Worm (Caenorhabditis elegans) whole organism, young adult: ENCODE results near the gene chdh-1.
A peak's percentile ranks its signal among the peaks of the same experiment; 100 is the strongest.

ENCODE experiments used
- B0261.1 ChIP-seq: sonication (generic microtip); optimal IDR thresholded peaks from 2 replicates; lab custom pipeline; 2016; ENCODE audit warnings: mild to moderate bottlenecking, missing genetic modification characterization, moderate library complexity, missing compliant biosample characterization
- B0336.3 ChIP-seq: fragments of 200-800 bp; sonication (Bioruptor generic); IDR thresholded peaks from 2 replicates; pipeline ENCODE4 v1.3.6; 2022; ENCODE audit warnings: missing genetic modification characterization, missing compliant biosample characterization
- C06A6.2 ChIP-seq: fragments of 200-800 bp; sonication (Bioruptor generic); conservative IDR thresholded peaks from 2 replicates; pipeline ENCODE4 v1.3.6; 2022; ENCODE audit warnings: missing genetic modification characterization, missing compliant biosample characterization
- D2030.7 ChIP-seq: fragments of 200-800 bp; sonication (Bioruptor generic); IDR thresholded peaks from 2 replicates; pipeline ENCODE4 v1.3.6; 2022; ENCODE audit warnings: missing genetic modification reagents, missing genetic modification characterization, missing compliant biosample characterization
- F10E7.11 ChIP-seq: sonication (generic microtip); optimal IDR thresholded peaks from 2 replicates; lab custom pipeline; 2017; ENCODE audit warnings: mild to moderate bottlenecking, missing genetic modification characterization, moderate library complexity, missing compliant biosample characterization
- F39B2.1 ChIP-seq: fragments of 200-800 bp; sonication (Bioruptor generic); IDR thresholded peaks from 2 replicates; pipeline ENCODE4 v1.3.6; 2022; ENCODE audit warnings: missing genetic modification reagents, missing genetic modification characterization, missing compliant biosample characterization
- F49E8.2 ChIP-seq: sonication (generic microtip); optimal IDR thresholded peaks from 3 replicates; lab custom pipeline; 2017; ENCODE audit warnings: missing genetic modification characterization, mild to moderate bottlenecking, missing compliant biosample characterization, antibody characterized with exemption, moderate library complexity; ENCODE audit not compliant: insufficient read depth
- F55B11.4 ChIP-seq: sonication (generic microtip); optimal IDR thresholded peaks from 2 replicates; lab custom pipeline; 2016; ENCODE audit warnings: missing compliant biosample characterization, missing genetic modification characterization, borderline replicate concordance; ENCODE audit not compliant: insufficient read depth
- Y53F4B.3 ChIP-seq: fragments of 200-800 bp; sonication (Bioruptor generic); IDR thresholded peaks from 2 replicates; pipeline ENCODE4 v1.3.6; 2022; ENCODE audit warnings: missing genetic modification reagents, missing genetic modification characterization, missing compliant biosample characterization
- Y79H2A.3 ChIP-seq: fragments of 200-800 bp; sonication (Bioruptor generic); conservative IDR thresholded peaks from 2 replicates; pipeline ENCODE4 v1.3.6; 2022; ENCODE audit warnings: missing genetic modification reagents, missing genetic modification characterization, missing compliant biosample characterization
- ZK185.1 ChIP-seq: sonication (generic microtip); optimal IDR thresholded peaks from 2 replicates; lab custom pipeline; 2016; ENCODE audit warnings: mild to moderate bottlenecking, missing genetic modification characterization, missing compliant biosample characterization; ENCODE audit not compliant: poor library complexity, severe bottlenecking
- ama-1 ChIP-seq, 3 experiments: fragments of 150-350 bp in 1 of 3; sonication (generic microtip) in 2 of 3; optimal IDR thresholded peaks; 2 replicates each; lab custom pipeline; 2014 to 2018; ENCODE audit warnings: missing biosample characterization in 2 of 3, missing genetic modification characterization in 2 of 3, missing genetic modification reagents in 2 of 3
- aptf-3 ChIP-seq: fragments of 200-800 bp; sonication (Bioruptor generic); IDR thresholded peaks from 2 replicates; pipeline ENCODE4 v1.3.6; 2022; ENCODE audit warnings: missing genetic modification characterization, missing compliant biosample characterization
- athp-1 ChIP-seq: sonication (generic microtip); optimal IDR thresholded peaks from 2 replicates; lab custom pipeline; 2017; ENCODE audit warnings: mild to moderate bottlenecking, missing genetic modification characterization, missing compliant biosample characterization
- attf-3 ChIP-seq: fragments of 200-800 bp; sonication (Bioruptor generic); conservative IDR thresholded peaks from 2 replicates; pipeline ENCODE4 v1.3.6; 2022; ENCODE audit warnings: missing genetic modification reagents, missing genetic modification characterization, missing compliant biosample characterization
- attf-6 ChIP-seq: fragments of 200-800 bp; sonication (Bioruptor generic); IDR thresholded peaks from 2 replicates; pipeline ENCODE4 v1.3.6; 2022; ENCODE audit warnings: missing genetic modification reagents, missing genetic modification characterization, missing compliant biosample characterization
- bed-1 ChIP-seq: fragments of 200-800 bp; sonication (Bioruptor generic); IDR thresholded peaks from 2 replicates; pipeline ENCODE4 v1.3.6; 2022; ENCODE audit warnings: missing genetic modification reagents, missing genetic modification characterization, missing compliant biosample characterization
- cebp-1 ChIP-seq, 2 experiments: fragments of 200-800 bp in 1 of 2; sonication (Bioruptor generic) in 1 of 2; sonication (generic microtip) in 1 of 2; IDR thresholded peaks in 1 of 2; optimal IDR thresholded peaks in 1 of 2; 2 replicates each; pipeline versions ENCODE4 v1.3.6 to Lab custom; 2017 to 2022; ENCODE audit warnings: missing compliant biosample characterization in 2 of 2, missing genetic modification characterization in 2 of 2, mild to moderate bottlenecking in 1 of 2, missing genetic modification reagents in 1 of 2, moderate library complexity in 1 of 2
- ceh-91 ChIP-seq: fragments of 200-800 bp; sonication (Bioruptor generic); IDR thresholded peaks from 2 replicates; pipeline ENCODE4 v1.3.6; 2022; ENCODE audit warnings: missing genetic modification reagents, missing genetic modification characterization, missing compliant biosample characterization
- dox-1 ChIP-seq: fragments of 200-800 bp; sonication (Bioruptor generic); IDR thresholded peaks from 2 replicates; pipeline ENCODE4 v1.3.6; 2022; ENCODE audit warnings: missing genetic modification reagents, missing genetic modification characterization, missing compliant biosample characterization
- egrh-3 ChIP-seq: fragments of 200-800 bp; sonication (Bioruptor generic); IDR thresholded peaks from 2 replicates; pipeline ENCODE4 v1.3.6; 2022; ENCODE audit warnings: missing genetic modification reagents, missing genetic modification characterization, missing compliant biosample characterization
- ets-4 ChIP-seq: fragments of 200-800 bp; sonication (Bioruptor generic); optimal IDR thresholded peaks from 2 replicates; lab custom pipeline; 2018; ENCODE audit warnings: mild to moderate bottlenecking, missing genetic modification characterization, missing compliant biosample characterization
- hmg-1.2 ChIP-seq: fragments of 200-800 bp; sonication (Bioruptor generic); IDR thresholded peaks from 2 replicates; pipeline ENCODE4 v1.3.6; 2022; ENCODE audit warnings: missing genetic modification reagents, missing genetic modification characterization, missing compliant biosample characterization
- hsf-1 ChIP-seq: fragments of 200-800 bp; sonication (Bioruptor generic); IDR thresholded peaks from 2 replicates; pipeline ENCODE4 v1.3.6; 2022; ENCODE audit warnings: missing genetic modification reagents, missing genetic modification characterization, missing compliant biosample characterization
- let-526 ChIP-seq: fragments of 200-800 bp; sonication (Bioruptor generic); IDR thresholded peaks from 2 replicates; pipeline ENCODE4 v1.3.6; 2022; ENCODE audit warnings: missing genetic modification reagents, missing genetic modification characterization, missing compliant biosample characterization
- lin-54 ChIP-seq: fragments of 200-800 bp; sonication (Bioruptor generic); optimal IDR thresholded peaks from 2 replicates; lab custom pipeline; 2018; ENCODE audit warnings: mild to moderate bottlenecking, missing genetic modification characterization, missing compliant biosample characterization
- lsl-1 ChIP-seq: fragments of 200-800 bp; sonication (Bioruptor generic); optimal IDR thresholded peaks from 2 replicates; lab custom pipeline; 2018; ENCODE audit warnings: mild to moderate bottlenecking, missing genetic modification characterization, moderate library complexity, missing compliant biosample characterization
- madf-10 ChIP-seq: sonication (generic microtip); optimal IDR thresholded peaks from 2 replicates; lab custom pipeline; 2016; ENCODE audit warnings: mild to moderate bottlenecking, missing genetic modification characterization, missing compliant biosample characterization
- madf-8 ChIP-seq: fragments of 200-800 bp; sonication (Bioruptor generic); conservative IDR thresholded peaks from 2 replicates; pipeline ENCODE4 v1.3.6; 2022; ENCODE audit warnings: missing genetic modification reagents, missing genetic modification characterization, missing compliant biosample characterization
- mcd-1 ChIP-seq: fragments of 200-800 bp; sonication (Bioruptor generic); IDR thresholded peaks from 2 replicates; pipeline ENCODE4 v1.3.6; 2022; ENCODE audit warnings: missing genetic modification reagents, missing genetic modification characterization, missing compliant biosample characterization
- mes-4 ChIP-seq: sonication (generic microtip); optimal IDR thresholded peaks from 2 replicates; lab custom pipeline; 2016; ENCODE audit warnings: missing genotype, missing genetic modification characterization, missing compliant biosample characterization
- mxl-1 ChIP-seq: sonication (generic microtip); optimal IDR thresholded peaks from 2 replicates; lab custom pipeline; 2016; ENCODE audit warnings: missing genetic modification characterization, missing compliant biosample characterization
- nfya-2 ChIP-seq: fragments of 200-800 bp; sonication (Bioruptor generic); IDR thresholded peaks from 2 replicates; pipeline ENCODE4 v1.3.6; 2022; ENCODE audit warnings: missing genetic modification reagents, missing genetic modification characterization, missing compliant biosample characterization
- nfyb-1 ChIP-seq: fragments of 200-800 bp; sonication (Bioruptor generic); IDR thresholded peaks from 2 replicates; pipeline ENCODE4 v1.3.6; 2022; ENCODE audit warnings: missing genetic modification reagents, missing genetic modification characterization, missing compliant biosample characterization
- nhr-179 ChIP-seq: sonication (generic microtip); optimal IDR thresholded peaks from 2 replicates; lab custom pipeline; 2016; ENCODE audit warnings: mild to moderate bottlenecking, missing genetic modification characterization, missing compliant biosample characterization
- rcor-1 ChIP-seq: fragments of 200-800 bp; sonication (Bioruptor generic); IDR thresholded peaks from 2 replicates; pipeline ENCODE4 v1.3.6; 2022; ENCODE audit warnings: missing genetic modification reagents, missing genetic modification characterization, missing compliant biosample characterization
- sdz-38 ChIP-seq: sonication (generic microtip); optimal IDR thresholded peaks from 2 replicates; lab custom pipeline; 2016; ENCODE audit warnings: missing genotype, missing genetic modification characterization, missing compliant biosample characterization
- snpc-4 ChIP-seq, 5 experiments: fragments of 150-350 bp in 1 of 5; sonication (generic microtip) in 4 of 5; optimal IDR thresholded peaks; 2 replicates each; lab custom pipeline; 2014 to 2018; ENCODE audit warnings: missing genetic modification characterization in 5 of 5, missing biosample characterization in 3 of 5, antibody characterized with exemption in 2 of 5, mild to moderate bottlenecking in 2 of 5, missing compliant biosample characterization in 2 of 5, missing genotype in 2 of 5, moderate library complexity in 2 of 5, missing genetic modification reagents in 1 of 5
- somi-1 ChIP-seq: fragments of 200-800 bp; sonication (Bioruptor generic); optimal IDR thresholded peaks from 2 replicates; lab custom pipeline; 2018; ENCODE audit warnings: mild to moderate bottlenecking, missing genetic modification characterization, missing compliant biosample characterization
- zfh-2 ChIP-seq: fragments of 200-800 bp; sonication (Bioruptor generic); conservative IDR thresholded peaks from 2 replicates; pipeline ENCODE4 v1.3.6; 2022; ENCODE audit warnings: missing genetic modification reagents, missing genetic modification characterization, missing compliant biosample characterization
- zim-3 ChIP-seq: sonication (generic microtip); optimal IDR thresholded peaks from 2 replicates; lab custom pipeline; 2017; ENCODE audit warnings: mild to moderate bottlenecking, missing genetic modification characterization, moderate library complexity, missing compliant biosample characterization
- ztf-26 ChIP-seq: sonication (generic microtip); optimal IDR thresholded peaks from 2 replicates; lab custom pipeline; 2017; ENCODE audit warnings: missing genetic modification characterization, missing compliant biosample characterization

The chdh-1 gene

ce11 chrII:8746298-8746775 is 47.6 kb upstream of the chdh-1 start (continued):
- TF ChIP-seq snpc-4 (GFP tag; optimal IDR thresholded peaks at IDR 0.05; lab: Kevin White, UChicago) (no peak), snpc-4 (tag; optimal IDR thresholded peaks at IDR 0.05; lab: Kevin White, UChicago) (no peak), athp-1 (peak; percentile 23), ceh-91 (GFP tag; lab: Robert Waterston, UW) (no peak), let-526 (GFP tag; lab: Robert Waterston, UW) (peak; percentile 44; the same call in 1 of the 2 replicates), ets-4 (peak; percentile 70), nfya-2 (GFP tag; lab: Robert Waterston, UW) (no peak), mxl-1 (tag; lab: Kevin White, UChicago) (no peak), F10E7.11 (tag; lab: Kevin White, UChicago) (no peak), attf-3 (GFP tag; lab: Robert Waterston, UW) (no peak), Y79H2A.3 (GFP tag; lab: Robert Waterston, UW) (0 out of 2 replicates have a peak, but pooled peaks have one; percentile 6), D2030.7 (no peak), zfh-2 (GFP tag; lab: Robert Waterston, UW) (no peak), zim-3 (tag; lab: Kevin White, UChicago) (peak; percentile 77), lin-54 (GFP tag; lab: Kevin White, UChicago) (peak; percentile 8), ZK185.1 (tag; lab: Kevin White, UChicago) (peak; percentile 56), attf-6 (GFP tag; lab: Robert Waterston, UW) (no peak)

- TF ChIP-seq B0336.3 (GFP tag; lab: Robert Waterston, UW) (peak; percentile 12; the same call in 1 of the 2 replicates), sdz-38 (tag; lab: Kevin White, UChicago) (no peak), B0261.1 (tag; lab: Kevin White, UChicago) (no peak), mxl-1 (tag; lab: Kevin White, UChicago) (no peak), zfh-2 (GFP tag; lab: Robert Waterston, UW) (peak; percentile 57), lsl-1 (GFP tag; lab: Kevin White, UChicago) (no peak), F55B11.4 (tag; lab: Kevin White, UChicago) (no peak), ztf-26 (tag; lab: Kevin White, UChicago) (no peak), aptf-3 (GFP tag; lab: Robert Waterston, UW) (no peak), attf-6 (GFP tag; lab: Robert Waterston, UW) (no peak), cebp-1 (GFP tag; IDR thresholded peaks at IDR 0.05; lab: Robert Waterston, UW) (no peak), cebp-1 (tag; optimal IDR thresholded peaks at IDR 0.05; lab: Kevin White, UChicago) (peak; percentile 5), mcd-1 (GFP tag; lab: Robert Waterston, UW) (no peak), C06A6.2 (GFP tag; lab: Robert Waterston, UW) (peak; percentile 11; the same call in 1 of the 2 replicates), egrh-3 (GFP tag; lab: Robert Waterston, UW) (no peak), dox-1 (GFP tag; lab: Robert Waterston, UW) (no peak), hsf-1 (GFP tag; lab: Robert Waterston, UW) (no peak), bed-1 (GFP tag; lab: Robert Waterston, UW) (no peak), Y53F4B.3 (GFP tag; lab: Robert Waterston, UW) (no peak), rcor-1 (no peak), madf-10 (no peak), mes-4 (tag; lab: Kevin White, UChicago) (no peak), F39B2.1 (GFP tag; lab: Robert Waterston, UW) (no peak), athp-1 (no peak), let-526 (GFP tag; lab: Robert Waterston, UW) (0 out of 2 replicates have a peak, but pooled peaks have one; percentile 3), ama-1 (optimal IDR thresholded peaks at IDR 0.05; lab: Kevin White, UChicago) (peak; percentile 50), ama-1 (GFP tag; optimal IDR thresholded peaks at IDR 0.05; lab: Kevin White, UChicago) (peak in 1 of 2 experiments; percentile 36), ZK185.1 (tag; lab: Kevin White, UChicago) (peak; percentile 26), somi-1 (GFP tag; lab: Kevin White, UChicago) (no peak), F49E8.2 (no peak), nhr-179 (tag; lab: Kevin White, UChicago) (no peak), madf-8 (GFP tag; lab: Robert Waterston, UW) (no peak), attf-3 (GFP tag; lab: Robert Waterston, UW) (no peak), nfyb-1 (GFP tag; lab: Robert Waterston, UW) (no peak), hmg-1.2 (GFP tag; lab: Robert Waterston, UW) (0 out of 2 replicates have a peak, but pooled peaks have one; percentile 2)
These were observed 46.9 kb upstream of the chdh-1 start for ce11 chrII:8745449-8746297.
